Fruit fly (Drosophila melanogaster): Measurements from ENCODE around the gene TTLL1A.
A peak's percentile ranks its signal among the peaks of the same experiment; 100 is the strongest.

The TTLL1A gene

DNA sequence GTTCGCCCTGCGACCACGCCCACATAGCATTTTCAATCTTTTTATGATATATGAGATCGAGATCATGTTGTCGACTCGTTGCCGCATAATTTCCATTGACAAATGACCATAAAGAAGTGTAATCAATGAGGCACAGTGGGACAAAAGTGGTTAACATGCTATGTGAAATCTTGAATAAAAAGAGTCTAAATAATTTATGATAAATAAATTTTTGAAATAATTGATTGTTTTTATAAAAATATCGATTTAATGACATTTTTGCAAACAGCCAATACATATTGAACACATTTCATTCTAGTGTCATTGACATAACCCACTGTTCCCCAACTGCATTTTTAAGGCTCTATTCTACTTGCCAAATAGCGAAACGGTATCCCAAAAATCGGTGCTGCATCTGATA lies 14.9 kb downstream of the TTLL1A start (continued):
- TF ChIP-seq Eip93F (GFP tag; optimal IDR thresholded peaks at IDR 0.05) (no peak), eg (GFP tag; IDR thresholded peaks at IDR 0.05) (peak; percentile 77), vri (GFP tag; optimal IDR thresholded peaks at IDR 0.05) (no peak), fkh (GFP tag; optimal IDR thresholded peaks at IDR 0.05) (no peak), topi (GFP tag; optimal IDR thresholded peaks at IDR 0.05) (peak; percentile 41), Sox15 (GFP tag; optimal IDR thresholded peaks at IDR 0.05) (peak; percentile 32), Eip75B (GFP tag; optimal IDR thresholded peaks at IDR 0.05) (no peak), Lpt (GFP tag; optimal IDR thresholded peaks at IDR 0.05) (no peak), CG10631 (GFP tag; optimal IDR thresholded peaks at IDR 0.05) (no peak), CG32006 (GFP tag; optimal IDR thresholded peaks at IDR 0.05) (peak; percentile 54), svp (GFP tag) (peak; percentile 38), CG31627 (GFP tag; optimal IDR thresholded peaks at IDR 0.05) (no peak), CG3032 (tag; optimal IDR thresholded peaks at IDR 0.05) (no peak), Met (GFP tag; optimal IDR thresholded peaks at IDR 0.05) (peak; percentile 54), net (GFP tag; optimal IDR thresholded peaks at IDR 0.05) (peak; percentile 48), CG10669 (GFP tag; optimal IDR thresholded peaks at IDR 0.05) (no peak), CG9139 (GFP tag; optimal IDR thresholded peaks at IDR 0.05) (no peak), CG8319 (GFP tag; optimal IDR thresholded peaks at IDR 0.05) (peak; percentile 42), CG11762 (GFP tag; optimal IDR thresholded peaks at IDR 0.05; ENCODE audit: insufficient read depth) (peak; percentile 31), Ets21C (GFP tag; optimal IDR thresholded peaks at IDR 0.05) (no peak), CG4318 (GFP tag; optimal IDR thresholded peaks at IDR 0.05) (peak; percentile 2), Sox14 (GFP tag; optimal IDR thresholded peaks at IDR 0.05) (peak; percentile 19), CG6808 (GFP tag; optimal IDR thresholded peaks at IDR 0.05) (no peak), cyc (GFP tag; optimal IDR thresholded peaks at IDR 0.05) (no peak), CG6854 (GFP tag; optimal IDR thresholded peaks at IDR 0.05) (no peak), CG3919 (GFP tag; optimal IDR thresholded peaks at IDR 0.05) (peak; percentile 46), CG11902 (GFP tag; optimal IDR thresholded peaks at IDR 0.05) (peak; percentile 20), pdm3 (GFP tag; optimal IDR thresholded peaks at IDR 0.05) (peak; percentile 35), OdsH (GFP tag; optimal IDR thresholded peaks at IDR 0.05) (peak; percentile 62), fd85E (GFP tag; optimal IDR thresholded peaks at IDR 0.05) (no peak), Hr4 (GFP tag; optimal IDR thresholded peaks at IDR 0.05) (no peak), CG34406 (GFP tag; optimal IDR thresholded peaks at IDR 0.05) (peak; percentile 58), CG1621 (tag; optimal IDR thresholded peaks at IDR 0.05) (no peak), spab (GFP tag; optimal IDR thresholded peaks at IDR 0.05) (no peak), CG6792 (GFP tag; optimal IDR thresholded peaks at IDR 0.05) (peak; percentile 41), Gug (GFP tag; IDR thresholded peaks at IDR 0.05) (0 out of 2 replicates have a peak, but pooled peaks have one; percentile 12), Ets96B (tag; optimal IDR thresholded peaks at IDR 0.05) (no peak), Hr39 (GFP tag; optimal IDR thresholded peaks at IDR 0.05) (no peak), Eip78C (GFP tag) (peak; percentile 80), CG8119 (GFP tag; IDR thresholded peaks at IDR 0.05) (peak; percentile 66), lz (GFP tag; optimal IDR thresholded peaks at IDR 0.05) (peak; percentile 2), CG7368 (GFP tag; optimal IDR thresholded peaks at IDR 0.05) (peak; percentile 8)

DNA sequence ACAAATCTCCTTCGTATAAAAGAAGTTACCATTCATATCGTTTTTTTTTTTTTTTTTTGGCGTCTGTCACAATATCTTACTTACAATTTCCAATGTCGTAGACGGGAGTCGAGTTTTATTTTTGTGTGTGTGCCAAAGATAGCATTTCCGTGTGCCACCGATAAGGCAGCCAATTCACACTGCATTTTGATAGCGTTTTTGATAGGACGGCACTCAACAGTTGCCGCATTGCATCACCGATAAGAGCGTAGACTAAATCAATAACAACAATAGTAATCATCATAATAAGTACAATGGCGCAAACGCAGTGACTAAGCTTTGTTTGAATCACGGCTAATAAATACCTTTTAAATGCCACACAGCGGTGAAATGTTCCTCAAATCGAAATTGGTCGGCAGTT lies 16.0 kb downstream of the TTLL1A start:
- TF ChIP-seq dac (GFP tag; optimal IDR thresholded peaks at IDR 0.05) = no peak
- TF ChIP-seq svp (GFP tag) = no peak
- TF ChIP-seq CG16779 (tag; optimal IDR thresholded peaks at IDR 0.05) = no peak
- peak; percentile 24 for TF ChIP-seq fkh (GFP tag; optimal IDR thresholded peaks at IDR 0.05)
- peak; percentile 98 for TF ChIP-seq vri (GFP tag; optimal IDR thresholded peaks at IDR 0.05)
- no peak for TF ChIP-seq Hr38 (GFP tag; optimal IDR thresholded peaks at IDR 0.05)
- no peak for TF ChIP-seq pdm3 (GFP tag; optimal IDR thresholded peaks at IDR 0.05)
- no peak for TF ChIP-seq acj6 (GFP tag; optimal IDR thresholded peaks at IDR 0.05)

All from whole organism, prepupa.